Worm (Caenorhabditis elegans) whole organism, L4 larva: Measurements from ENCODE around the gene R06F6.12.

Experiments used
- F10B5.3 ChIP-seq: sonication (generic microtip); optimal IDR thresholded peaks from 2 replicates; lab custom pipeline; 2016; ENCODE audit warnings: mild to moderate bottlenecking, missing genetic modification characterization, missing compliant biosample characterization
- T26A8.4 ChIP-seq: fragments of 200-800 bp; sonication (Bioruptor generic); IDR thresholded peaks from 2 replicates; pipeline ENCODE4 v1.3.6; 2022; ENCODE audit warnings: missing genetic modification characterization, missing compliant biosample characterization
- Y105C5A.15 ChIP-seq: fragments of 200-800 bp; sonication (Bioruptor generic); IDR thresholded peaks from 2 replicates; pipeline ENCODE4 v1.3.6; 2022; ENCODE audit warnings: missing genetic modification characterization, missing compliant biosample characterization
- ZK337.2 ChIP-seq: fragments of 200-800 bp; sonication (Bioruptor generic); IDR thresholded peaks from 2 replicates; pipeline ENCODE4 v1.3.6; 2022; ENCODE audit warnings: missing genetic modification reagents, missing genetic modification characterization, missing compliant biosample characterization
- aha-1 ChIP-seq: fragments of 150-350 bp; peaks from one replicate; lab custom pipeline; 2014; ENCODE audit warnings: missing biosample characterization, missing genetic modification characterization
- ama-1 ChIP-seq: fragments of 150-350 bp; optimal IDR thresholded peaks from 2 replicates; lab custom pipeline; 2014; ENCODE audit warnings: inconsistent platforms, mixed read lengths
- ceh-32 ChIP-seq: sonication (generic microtip); optimal IDR thresholded peaks from 2 replicates; lab custom pipeline; 2016; ENCODE audit warnings: mild to moderate bottlenecking, missing genetic modification characterization, missing compliant biosample characterization; ENCODE audit not compliant: poor library complexity
- ceh-44 ChIP-seq: fragments of 200-800 bp; sonication (Bioruptor generic); IDR thresholded peaks from 2 replicates; pipeline ENCODE4 v1.3.6; 2022; ENCODE audit warnings: missing genetic modification reagents, missing genetic modification characterization, missing compliant biosample characterization
- ceh-82 ChIP-seq: sonication (generic microtip); optimal IDR thresholded peaks from 2 replicates; lab custom pipeline; 2017; ENCODE audit warnings: missing biosample characterization, missing genetic modification characterization
- ces-1 ChIP-seq: fragments of 150-350 bp; sonication (generic microtip); optimal IDR thresholded peaks from 4 replicates; lab custom pipeline; 2014; ENCODE audit warnings: missing biosample characterization, missing genetic modification reagents, missing genetic modification characterization
- cey-2 ChIP-seq: sonication (generic microtip); optimal IDR thresholded peaks from 3 replicates; lab custom pipeline; 2017; ENCODE audit warnings: missing genetic modification characterization, mild to moderate bottlenecking, missing compliant biosample characterization, antibody characterized with exemption, borderline replicate concordance; ENCODE audit not compliant: insufficient read depth
- ctbp-1 ChIP-seq: fragments of 200-800 bp; sonication (Bioruptor generic); IDR thresholded peaks from 2 replicates; pipeline ENCODE4 v1.3.6; 2022; ENCODE audit warnings: missing genetic modification reagents, missing genetic modification characterization, missing compliant biosample characterization
- daf-12 ChIP-seq: fragments of 150-350 bp; optimal IDR thresholded peaks from 2 replicates; lab custom pipeline; 2014; ENCODE audit warnings: missing biosample characterization, missing genetic modification reagents, missing genetic modification characterization
- daf-8 ChIP-seq: fragments of 200-800 bp; sonication (Bioruptor generic); IDR thresholded peaks from 2 replicates; pipeline ENCODE4 v1.3.6; 2022; ENCODE audit warnings: missing genetic modification characterization, missing compliant biosample characterization
- dmd-6 ChIP-seq: fragments of 200-800 bp; sonication (Bioruptor generic); IDR thresholded peaks from 2 replicates; pipeline ENCODE4 v1.3.6; 2022; ENCODE audit warnings: missing genetic modification reagents, missing genetic modification characterization, missing compliant biosample characterization
- dmd-8 ChIP-seq: fragments of 200-800 bp; sonication (Bioruptor generic); IDR thresholded peaks from 2 replicates; pipeline ENCODE4 v1.3.6; 2022; ENCODE audit warnings: missing genetic modification characterization, missing compliant biosample characterization
- dpl-1 ChIP-seq: fragments of 150-350 bp; optimal IDR thresholded peaks from 2 replicates; lab custom pipeline; 2014; ENCODE audit warnings: missing biosample characterization, missing genetic modification reagents, missing genetic modification characterization
- dve-1 ChIP-seq: sonication (generic microtip); optimal IDR thresholded peaks from 2 replicates; lab custom pipeline; 2017; ENCODE audit warnings: antibody characterized with exemption, mild to moderate bottlenecking, missing genetic modification characterization, missing compliant biosample characterization; ENCODE audit not compliant: insufficient read depth
- egl-27 ChIP-seq: sonication (generic microtip); optimal IDR thresholded peaks from 3 replicates; lab custom pipeline; 2017; ENCODE audit warnings: missing biosample characterization, missing genetic modification reagents, missing genetic modification characterization
- egl-43 ChIP-seq: fragments of 200-800 bp; sonication (Bioruptor generic); IDR thresholded peaks from 2 replicates; pipeline ENCODE4 v1.3.6; 2022; ENCODE audit warnings: missing genetic modification reagents, missing genetic modification characterization, missing compliant biosample characterization
- fkh-10 ChIP-seq: fragments of 150-350 bp; optimal IDR thresholded peaks from 2 replicates; lab custom pipeline; 2014; ENCODE audit warnings: missing biosample characterization, missing genetic modification reagents, missing genetic modification characterization
- gei-8 ChIP-seq: fragments of 200-800 bp; sonication (Bioruptor generic); optimal IDR thresholded peaks from 2 replicates; lab custom pipeline; 2018; ENCODE audit warnings: mild to moderate bottlenecking, missing genetic modification characterization, missing compliant biosample characterization
- hlh-11 ChIP-seq: fragments of 200-800 bp; sonication (Bioruptor generic); optimal IDR thresholded peaks from 2 replicates; lab custom pipeline; 2018; ENCODE audit warnings: mild to moderate bottlenecking, missing genetic modification characterization, missing compliant biosample characterization
- hmg-1.1 ChIP-seq: fragments of 200-800 bp; sonication (Bioruptor generic); IDR thresholded peaks from 2 replicates; pipeline ENCODE4 v1.3.6; 2022; ENCODE audit warnings: missing genetic modification reagents, missing genetic modification characterization, missing compliant biosample characterization
- lim-7 ChIP-seq: fragments of 200-800 bp; sonication (Bioruptor generic); IDR thresholded peaks from 2 replicates; pipeline ENCODE4 v1.3.6; 2022; ENCODE audit warnings: missing genetic modification characterization, missing compliant biosample characterization
- lin-1 ChIP-seq: fragments of 200-800 bp; sonication (Bioruptor generic); IDR thresholded peaks from 2 replicates; pipeline ENCODE4 v1.3.6; 2022; ENCODE audit warnings: missing genetic modification reagents, missing genetic modification characterization, missing compliant biosample characterization
- lin-13 ChIP-seq: fragments of 150-350 bp; optimal IDR thresholded peaks from 2 replicates; lab custom pipeline; 2014; ENCODE audit warnings: missing biosample characterization, missing genetic modification reagents, missing genetic modification characterization
- lin-29 ChIP-seq: fragments of 200-800 bp; sonication (Bioruptor generic); IDR thresholded peaks from 2 replicates; pipeline ENCODE4 v1.3.6; 2022; ENCODE audit warnings: missing genetic modification reagents, missing genetic modification characterization, missing compliant biosample characterization
- lin-38 ChIP-seq: fragments of 200-800 bp; sonication (Bioruptor generic); IDR thresholded peaks from 2 replicates; pipeline ENCODE4 v1.3.6; 2022; ENCODE audit warnings: missing genetic modification reagents, missing genetic modification characterization, missing compliant biosample characterization
- lin-39 ChIP-seq: fragments of 150-350 bp; optimal IDR thresholded peaks from 2 replicates; lab custom pipeline; 2014; ENCODE audit warnings: missing biosample characterization, missing genetic modification reagents, missing genetic modification characterization
- lir-3 ChIP-seq: sonication (generic microtip); optimal IDR thresholded peaks from 2 replicates; lab custom pipeline; 2016; ENCODE audit warnings: mild to moderate bottlenecking, missing genetic modification characterization, missing compliant biosample characterization
- mep-1 ChIP-seq: fragments of 150-350 bp; sonication (generic microtip); optimal IDR thresholded peaks from 3 replicates; lab custom pipeline; 2014; ENCODE audit warnings: missing biosample characterization, missing genetic modification characterization
- mes-2 ChIP-seq: sonication (generic microtip); optimal IDR thresholded peaks from 2 replicates; lab custom pipeline; 2016; ENCODE audit warnings: missing genotype, mild to moderate bottlenecking, missing genetic modification characterization, missing compliant biosample characterization; ENCODE audit not compliant: poor library complexity, severe bottlenecking
- nhr-10 ChIP-seq: fragments of 150-350 bp; optimal IDR thresholded peaks from 2 replicates; lab custom pipeline; 2014; ENCODE audit warnings: missing biosample characterization, missing genetic modification characterization
- nhr-102 ChIP-seq: sonication (generic microtip); optimal IDR thresholded peaks from 2 replicates; lab custom pipeline; 2016; ENCODE audit warnings: mild to moderate bottlenecking, missing genetic modification characterization, moderate library complexity, missing compliant biosample characterization
- nhr-11 ChIP-seq: fragments of 150-350 bp; optimal IDR thresholded peaks from 2 replicates; lab custom pipeline; 2014; ENCODE audit warnings: missing biosample characterization, missing genetic modification characterization
- nhr-237 ChIP-seq: sonication (generic microtip); optimal IDR thresholded peaks from 2 replicates; lab custom pipeline; 2017; ENCODE audit warnings: missing biosample characterization, missing genetic modification characterization
- nhr-25 ChIP-seq: sonication (generic microtip); optimal IDR thresholded peaks from 2 replicates; lab custom pipeline; 2017; ENCODE audit warnings: missing genetic modification characterization, mild to moderate bottlenecking, missing compliant biosample characterization, antibody characterized with exemption, moderate library complexity, borderline replicate concordance; ENCODE audit not compliant: insufficient read depth
- nhr-41 ChIP-seq: fragments of 200-800 bp; sonication (Bioruptor generic); IDR thresholded peaks from 2 replicates; pipeline ENCODE4 v1.3.6; 2022; ENCODE audit warnings: missing genetic modification reagents, missing genetic modification characterization, missing compliant biosample characterization
- nhr-42 ChIP-seq: fragments of 200-800 bp; sonication (Bioruptor generic); IDR thresholded peaks from 2 replicates; pipeline ENCODE4 v1.3.6; 2022; ENCODE audit warnings: missing genetic modification characterization, missing compliant biosample characterization
- pha-4 ChIP-seq, 2 experiments: fragments of 150-350 bp in 1 of 2; fragments of 200-800 bp in 1 of 2; sonication (Bioruptor generic) in 1 of 2; IDR thresholded peaks in 1 of 2; optimal IDR thresholded peaks in 1 of 2; 2 replicates each; pipeline versions ENCODE4 v1.3.6 to Lab custom; 2014 to 2022; ENCODE audit warnings: missing genetic modification characterization in 2 of 2, missing genetic modification reagents in 2 of 2, missing biosample characterization in 1 of 2, missing compliant biosample characterization in 1 of 2
- php-3 ChIP-seq: fragments of 200-800 bp; sonication (Bioruptor generic); IDR thresholded peaks from 2 replicates; pipeline ENCODE4 v1.3.6; 2022; ENCODE audit warnings: missing genetic modification reagents, missing genetic modification characterization, missing compliant biosample characterization
- unc-130 ChIP-seq: sonication (generic microtip); optimal IDR thresholded peaks from 2 replicates; lab custom pipeline; 2016; ENCODE audit warnings: missing genetic modification reagents, missing genetic modification characterization, missing compliant biosample characterization
- unc-39 ChIP-seq: sonication (generic microtip); optimal IDR thresholded peaks from 2 replicates; lab custom pipeline; 2017; ENCODE audit warnings: missing biosample characterization, missing genetic modification characterization
- zag-1 ChIP-seq: fragments of 150-350 bp; optimal IDR thresholded peaks from 2 replicates; lab custom pipeline; 2014; ENCODE audit warnings: missing biosample characterization, missing genetic modification characterization
- zip-11 ChIP-seq: fragments of 200-800 bp; sonication (Bioruptor generic); IDR thresholded peaks from 2 replicates; pipeline ENCODE4 v1.3.6; 2022; ENCODE audit warnings: missing genetic modification characterization, missing compliant biosample characterization

R06F6.12 gene

DNA sequence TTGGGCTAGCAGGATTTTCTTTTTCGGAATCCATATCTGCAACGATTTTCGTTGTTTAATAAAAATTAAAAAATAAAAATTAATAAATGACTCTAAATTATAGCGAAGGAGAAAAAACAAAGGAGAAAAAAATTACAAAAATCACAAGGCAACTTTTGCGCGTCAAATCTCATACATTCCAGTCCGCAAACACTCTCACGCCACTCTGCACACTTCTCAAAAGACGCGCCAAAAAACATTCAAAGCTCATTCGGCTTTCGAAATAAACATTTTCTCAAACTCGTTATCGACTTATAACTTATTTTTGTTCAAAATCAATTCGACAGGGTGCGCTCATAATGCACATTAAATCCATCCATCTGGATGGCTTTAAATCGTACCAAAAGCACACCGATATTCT is at the start of gene R06F6.12, which contains the start of gene mix-1 (continued):
- TF ChIP-seq cey-2 (tag; lab: Kevin White, UChicago): no peak

DNA sequence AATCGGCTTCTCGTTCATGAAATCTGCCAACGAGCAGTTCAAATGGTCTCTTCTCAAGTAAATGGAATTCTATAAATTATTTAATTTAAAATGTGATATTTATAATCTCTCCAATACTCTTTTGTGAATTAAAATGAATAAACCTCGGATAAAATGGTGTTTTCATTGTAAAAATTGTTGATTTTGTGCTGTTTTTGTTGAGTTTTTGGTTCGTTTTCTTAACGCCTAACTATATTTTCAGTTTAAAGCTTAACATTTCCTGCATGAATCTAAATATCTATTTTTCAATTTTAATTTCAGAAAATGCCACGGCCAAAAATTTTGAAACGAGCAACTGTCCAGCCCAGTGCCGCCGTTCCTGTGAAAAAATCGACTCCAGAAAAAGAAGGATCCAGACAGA is 49.8 kb upstream of the R06F6.12 start, which contains the start of gene orc-2:
TSS of gene orc-2 (plus strand) at position 301 of the 400 bp plus-strand sequence.
- TF ChIP-seq lin-38 (GFP tag; lab: Robert Waterston, UW) (0 out of 2 replicates have a peak, but pooled peaks have one; percentile 10), lin-1 (GFP tag; lab: Robert Waterston, UW) (no peak), ZK337.2 (GFP tag; lab: Robert Waterston, UW) (no peak)

DNA sequence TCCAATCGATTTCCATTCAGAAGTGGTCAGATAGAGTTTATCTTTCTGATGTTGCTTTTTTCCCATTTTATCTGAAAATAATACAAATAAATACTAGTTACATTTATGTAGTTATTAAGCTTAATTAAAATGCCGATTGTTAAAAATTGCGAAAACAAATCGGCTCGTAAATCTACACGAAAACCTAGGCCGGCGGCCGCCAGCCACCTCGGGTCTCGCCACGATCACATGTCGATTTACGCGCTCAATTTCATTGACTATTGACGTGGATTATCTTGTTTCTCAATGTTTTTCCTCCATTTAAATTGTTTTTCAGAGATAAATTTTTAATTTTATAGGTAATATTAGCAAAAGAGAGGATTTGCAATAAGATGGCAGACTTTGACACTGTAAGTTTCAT is 48.7 kb upstream of the R06F6.12 start, which contains the start of the genes cyn-4 and copz-1:
TSS of gene cyn-4 (minus strand) at position 71 of the 400 bp plus-strand sequence.
TSS of gene copz-1 (plus strand) at position 339 of the 400 bp plus-strand sequence.
- TF ChIP-seq dmd-8 (GFP tag; lab: Robert Waterston, UW) (no peak), nhr-10 (no peak), gei-8 (GFP tag; lab: Kevin White, UChicago) (no peak), daf-12 (tag; lab: Kevin White, UChicago) (no peak), ctbp-1 (GFP tag; lab: Robert Waterston, UW) (no peak), dve-1 (tag; lab: Kevin White, UChicago) (peak; percentile 70), F10B5.3 (tag; lab: Kevin White, UChicago) (no peak), egl-27 (tag; lab: Kevin White, UChicago) (no peak), lin-38 (GFP tag; lab: Robert Waterston, UW) (peak; percentile 69), mep-1 (peak; percentile 57), dmd-6 (GFP tag; lab: Robert Waterston, UW) (peak; percentile 32; the same call in 1 of the 2 replicates), hlh-11 (tag; lab: Kevin White, UChicago) (peak; percentile 68), unc-39 (tag; lab: Kevin White, UChicago) (no peak), ceh-32 (no peak), daf-8 (GFP tag; lab: Robert Waterston, UW) (no peak), ceh-44 (GFP tag; lab: Robert Waterston, UW) (0 out of 2 replicates have a peak, but pooled peaks have one; percentile 30), ces-1 (GFP tag; lab: Kevin White, UChicago) (peak; percentile 0), fkh-10 (GFP tag; lab: Kevin White, UChicago) (peak; percentile 49), dpl-1 (GFP tag; lab: Kevin White, UChicago) (peak; percentile 81), zip-11 (GFP tag; lab: Robert Waterston, UW) (no peak), php-3 (GFP tag; lab: Robert Waterston, UW) (no peak), nhr-42 (GFP tag; lab: Robert Waterston, UW) (no peak), nhr-41 (no peak), pha-4 (GFP tag; IDR thresholded peaks at IDR 0.05; lab: Robert Waterston, UW) (no peak), pha-4 (tag; optimal IDR thresholded peaks at IDR 0.05; lab: Kevin White, UChicago) (no peak), lin-13 (GFP tag; lab: Kevin White, UChicago) (peak; percentile 38), hmg-1.1 (GFP tag; lab: Robert Waterston, UW) (0 out of 2 replicates have a peak, but pooled peaks have one; percentile 36), zag-1 (tag; lab: Kevin White, UChicago) (no peak), aha-1 (tag; lab: Kevin White, UChicago) (peak; percentile 81), lin-39 (no peak), nhr-11 (tag; lab: Kevin White, UChicago) (no peak), nhr-25 (peak; percentile 15), nhr-102 (tag; lab: Kevin White, UChicago) (no peak), T26A8.4 (GFP tag; lab: Robert Waterston, UW) (no peak), mes-2 (tag; lab: Kevin White, UChicago) (peak; percentile 98), ama-1 (lab: Kevin White, UChicago) (no peak), lir-3 (no peak), unc-130 (GFP tag; lab: Kevin White, UChicago) (peak; percentile 92), egl-43 (GFP tag; lab: Robert Waterston, UW) (no peak), ZK337.2 (GFP tag; lab: Robert Waterston, UW) (peak; percentile 76), lim-7 (GFP tag; lab: Robert Waterston, UW) (no peak), lin-29 (no peak), Y105C5A.15 (GFP tag; lab: Robert Waterston, UW) (no peak), ceh-82 (tag; lab: Kevin White, UChicago) (no peak), nhr-237 (tag; lab: Kevin White, UChicago) (no peak)
